Worm (Caenorhabditis elegans) whole organism, L1 larva: Measurements from ENCODE around the gene F18A11.2.

Source experiments
- C04F5.9 ChIP-seq: sonication (generic microtip); optimal IDR thresholded peaks from 2 replicates; lab custom pipeline; 2016; ENCODE audit warnings: missing genetic modification characterization, missing compliant biosample characterization
- C16A3.4 ChIP-seq: fragments of 150-350 bp; optimal IDR thresholded peaks from 2 replicates; lab custom pipeline; 2014; ENCODE audit warnings: missing biosample characterization, missing genetic modification characterization
- F16B12.6 ChIP-seq: fragments of 150-350 bp; optimal IDR thresholded peaks from 2 replicates; lab custom pipeline; 2014; ENCODE audit warnings: missing biosample characterization, missing genetic modification characterization
- Y116A8C.19 ChIP-seq: sonication (generic microtip); optimal IDR thresholded peaks from 2 replicates; lab custom pipeline; 2016; ENCODE audit warnings: missing compliant biosample characterization, missing genetic modification characterization, borderline replicate concordance
- aha-1 ChIP-seq: fragments of 150-350 bp; optimal IDR thresholded peaks from 2 replicates; lab custom pipeline; 2014; ENCODE audit warnings: missing biosample characterization, missing genetic modification characterization
- alr-1 ChIP-seq: fragments of 200-800 bp; sonication (Bioruptor generic); optimal IDR thresholded peaks from 2 replicates; lab custom pipeline; 2018; ENCODE audit warnings: borderline replicate concordance, mild to moderate bottlenecking, missing genetic modification characterization, missing compliant biosample characterization
- ama-1 ChIP-seq: fragments of 150-350 bp; optimal IDR thresholded peaks from 2 replicates; lab custom pipeline; 2014
- ceh-63 ChIP-seq: fragments of 200-800 bp; sonication (Bioruptor generic); optimal IDR thresholded peaks from 2 replicates; lab custom pipeline; 2018; ENCODE audit warnings: mild to moderate bottlenecking, missing genetic modification characterization, missing compliant biosample characterization
- ceh-8 ChIP-seq: fragments of 200-800 bp; sonication (Bioruptor generic); optimal IDR thresholded peaks from 2 replicates; lab custom pipeline; 2018; ENCODE audit warnings: mild to moderate bottlenecking, missing genetic modification characterization, moderate library complexity, missing compliant biosample characterization
- ceh-88 ChIP-seq: fragments of 200-800 bp; sonication (Bioruptor generic); IDR thresholded peaks from 2 replicates; pipeline ENCODE4 v1.3.6; 2022; ENCODE audit warnings: missing genetic modification characterization, missing compliant biosample characterization
- egl-27 ChIP-seq, 2 experiments: fragments of 150-350 bp in 1 of 2; sonication (generic microtip); optimal IDR thresholded peaks; 3 replicates each; lab custom pipeline; 2017 to 2018; ENCODE audit warnings: missing biosample characterization in 2 of 2, missing genetic modification characterization in 2 of 2, missing genetic modification reagents in 2 of 2
- elt-2 ChIP-seq: sonication (generic microtip); optimal IDR thresholded peaks from 2 replicates; lab custom pipeline; 2016; ENCODE audit warnings: missing genetic modification characterization, mild to moderate bottlenecking, inconsistent platforms, missing compliant biosample characterization, missing genetic modification reagents
- elt-3 ChIP-seq, 6 experiments: fragments of 150-350 bp in 1 of 6; sonication (generic microtip); optimal IDR thresholded peaks; 2 replicates each; lab custom pipeline; 2017 to 2018; ENCODE audit warnings: missing biosample characterization in 6 of 6, missing genetic modification characterization in 6 of 6, inconsistent platforms in 1 of 6
- fkh-10 ChIP-seq: sonication (generic microtip); optimal IDR thresholded peaks from 2 replicates; lab custom pipeline; 2017; ENCODE audit warnings: missing biosample characterization, missing genetic modification reagents, missing genetic modification characterization
- fkh-4 ChIP-seq: sonication (generic microtip); optimal IDR thresholded peaks from 2 replicates; lab custom pipeline; 2016; ENCODE audit warnings: missing compliant biosample characterization, missing genetic modification characterization, borderline replicate concordance
- fos-1 ChIP-seq: fragments of 150-350 bp; optimal IDR thresholded peaks from 2 replicates; lab custom pipeline; 2014; ENCODE audit warnings: missing biosample characterization, missing genetic modification characterization
- grh-1 ChIP-seq: fragments of 200-800 bp; sonication (Bioruptor generic); IDR thresholded peaks from 2 replicates; pipeline ENCODE4 v1.3.6; 2022; ENCODE audit warnings: missing genetic modification reagents, missing genetic modification characterization, missing compliant biosample characterization
- hlh-17 ChIP-seq: fragments of 200-800 bp; sonication (Bioruptor generic); optimal IDR thresholded peaks from 2 replicates; lab custom pipeline; 2018; ENCODE audit warnings: missing genetic modification characterization, mild to moderate bottlenecking, missing compliant biosample characterization, moderate library complexity, borderline replicate concordance
- hlh-4 ChIP-seq: sonication (generic microtip); optimal IDR thresholded peaks from 2 replicates; lab custom pipeline; 2016; ENCODE audit warnings: mild to moderate bottlenecking, missing genetic modification characterization, missing compliant biosample characterization
- hpl-2 ChIP-seq: fragments of 150-350 bp; optimal IDR thresholded peaks from 2 replicates; lab custom pipeline; 2014; ENCODE audit warnings: missing biosample characterization, missing genetic modification reagents, missing genetic modification characterization
- irx-1 ChIP-seq: sonication (generic microtip); optimal IDR thresholded peaks from 2 replicates; lab custom pipeline; 2016; ENCODE audit warnings: missing genetic modification characterization, missing compliant biosample characterization
- isw-1 ChIP-seq: fragments of 200-800 bp; sonication (Bioruptor generic); IDR thresholded peaks from 2 replicates; pipeline ENCODE4 v1.3.6; 2022; ENCODE audit warnings: missing genetic modification characterization, missing compliant biosample characterization
- jun-1 ChIP-seq: fragments of 150-350 bp; optimal IDR thresholded peaks from 2 replicates; lab custom pipeline; 2014; ENCODE audit warnings: missing biosample characterization, missing genetic modification reagents, missing genetic modification characterization
- lin-14 ChIP-seq: fragments of 200-800 bp; sonication (Bioruptor generic); optimal IDR thresholded peaks from 2 replicates; lab custom pipeline; 2018; ENCODE audit warnings: mild to moderate bottlenecking, missing genetic modification characterization, moderate library complexity, missing compliant biosample characterization
- lin-15B ChIP-seq: fragments of 150-350 bp; sonication (generic microtip); optimal IDR thresholded peaks from 3 replicates; lab custom pipeline; 2014; ENCODE audit warnings: missing biosample characterization, missing genetic modification characterization
- lin-35 ChIP-seq, 2 experiments: fragments of 150-350 bp; optimal IDR thresholded peaks; 2 replicates each; lab custom pipeline; 2014; ENCODE audit warnings: missing biosample characterization in 2 of 2, missing genetic modification characterization in 2 of 2, missing genetic modification reagents in 2 of 2
- lin-39 ChIP-seq: fragments of 150-350 bp; optimal IDR thresholded peaks from 2 replicates; lab custom pipeline; 2014; ENCODE audit warnings: missing biosample characterization, missing genetic modification reagents, missing genetic modification characterization
- lsy-2 ChIP-seq, 2 experiments: fragments of 150-350 bp; optimal IDR thresholded peaks; 2 replicates each; lab custom pipeline; 2014; ENCODE audit warnings: missing biosample characterization in 2 of 2, missing genetic modification characterization in 2 of 2
- mdl-1 ChIP-seq, 2 experiments: fragments of 150-350 bp; optimal IDR thresholded peaks; 2 replicates each; lab custom pipeline; 2014 to 2017; ENCODE audit warnings: missing biosample characterization in 2 of 2, missing genetic modification characterization in 2 of 2, inconsistent platforms in 1 of 2
- mep-1 ChIP-seq: fragments of 150-350 bp; optimal IDR thresholded peaks from 2 replicates; lab custom pipeline; 2014; ENCODE audit warnings: missing biosample characterization, missing genetic modification characterization
- nhr-12 ChIP-seq: sonication (generic microtip); optimal IDR thresholded peaks from 2 replicates; lab custom pipeline; 2017; ENCODE audit warnings: missing biosample characterization, missing genetic modification characterization
- nhr-19 ChIP-seq: fragments of 200-800 bp; sonication (Bioruptor generic); conservative IDR thresholded peaks from 2 replicates; pipeline ENCODE4 v1.3.6; 2022; ENCODE audit warnings: missing genetic modification characterization, missing compliant biosample characterization
- nhr-28 ChIP-seq: fragments of 150-350 bp; optimal IDR thresholded peaks from 2 replicates; lab custom pipeline; 2014; ENCODE audit warnings: missing biosample characterization, missing genetic modification characterization
- nhr-76 ChIP-seq: sonication (generic microtip); optimal IDR thresholded peaks from 2 replicates; lab custom pipeline; 2017; ENCODE audit warnings: missing biosample characterization, missing genetic modification characterization
- nhr-77 ChIP-seq: fragments of 150-350 bp; optimal IDR thresholded peaks from 2 replicates; lab custom pipeline; 2014; ENCODE audit warnings: missing biosample characterization, missing genetic modification characterization
- nhr-84 ChIP-seq: sonication (generic microtip); optimal IDR thresholded peaks from 2 replicates; lab custom pipeline; 2017; ENCODE audit warnings: missing biosample characterization, missing genetic modification characterization
- nhr-90 ChIP-seq: sonication (generic microtip); optimal IDR thresholded peaks from 2 replicates; lab custom pipeline; 2016; ENCODE audit warnings: mild to moderate bottlenecking, missing genetic modification characterization, missing compliant biosample characterization; ENCODE audit not compliant: poor library complexity
- pag-3 ChIP-seq: sonication (generic microtip); optimal IDR thresholded peaks from 2 replicates; lab custom pipeline; 2017; ENCODE audit warnings: missing genetic modification characterization, mild to moderate bottlenecking, missing compliant biosample characterization, antibody characterized with exemption, borderline replicate concordance; ENCODE audit not compliant: insufficient read depth
- pax-3 ChIP-seq: fragments of 200-800 bp; sonication (Bioruptor generic); optimal IDR thresholded peaks from 2 replicates; lab custom pipeline; 2018; ENCODE audit warnings: mild to moderate bottlenecking, missing genetic modification characterization, moderate library complexity, missing compliant biosample characterization
- pqm-1 ChIP-seq: sonication (generic microtip); optimal IDR thresholded peaks from 3 replicates; lab custom pipeline; 2017; ENCODE audit warnings: missing biosample characterization, missing genetic modification characterization
- rnt-1 ChIP-seq: sonication (generic microtip); optimal IDR thresholded peaks from 2 replicates; lab custom pipeline; 2016; ENCODE audit warnings: mild to moderate bottlenecking, missing genetic modification characterization, moderate library complexity, missing compliant biosample characterization
- skn-1 ChIP-seq: fragments of 150-350 bp; optimal IDR thresholded peaks from 2 replicates; lab custom pipeline; 2014; ENCODE audit warnings: missing biosample characterization, missing genetic modification characterization
- snu-23 ChIP-seq: sonication (generic microtip); optimal IDR thresholded peaks from 2 replicates; lab custom pipeline; 2016; ENCODE audit warnings: missing genetic modification characterization, missing compliant biosample characterization
- sox-4 ChIP-seq: sonication (generic microtip); optimal IDR thresholded peaks from 2 replicates; lab custom pipeline; 2016; ENCODE audit warnings: missing genetic modification characterization, missing compliant biosample characterization
- sptf-1 ChIP-seq: fragments of 150-350 bp; optimal IDR thresholded peaks from 2 replicates; lab custom pipeline; 2014; ENCODE audit warnings: missing biosample characterization, missing genetic modification characterization
- sup-37 ChIP-seq: fragments of 200-800 bp; sonication (Bioruptor generic); optimal IDR thresholded peaks from 2 replicates; lab custom pipeline; 2018; ENCODE audit warnings: mild to moderate bottlenecking, missing genetic modification characterization, missing compliant biosample characterization
- tbx-2 ChIP-seq: sonication (generic microtip); optimal IDR thresholded peaks from 2 replicates; lab custom pipeline; 2016; ENCODE audit warnings: missing genetic modification characterization, missing compliant biosample characterization
- tlp-1 ChIP-seq: fragments of 150-350 bp; optimal IDR thresholded peaks from 2 replicates; lab custom pipeline; 2014; ENCODE audit warnings: missing biosample characterization, missing genetic modification characterization
- unc-30 ChIP-seq: sonication (generic microtip); optimal IDR thresholded peaks from 2 replicates; lab custom pipeline; 2017; ENCODE audit warnings: missing biosample characterization, missing genetic modification characterization
- unc-86 ChIP-seq: sonication (generic microtip); optimal IDR thresholded peaks from 2 replicates; lab custom pipeline; 2016; ENCODE audit warnings: missing genetic modification characterization, missing compliant biosample characterization
- vab-15 ChIP-seq: sonication (generic microtip); optimal IDR thresholded peaks from 2 replicates; lab custom pipeline; 2017; ENCODE audit warnings: missing genotype, mild to moderate bottlenecking, missing genetic modification characterization, missing compliant biosample characterization
- xbp-1 ChIP-seq: sonication (generic microtip); optimal IDR thresholded peaks from 2 replicates; lab custom pipeline; 2016; ENCODE audit warnings: missing genetic modification characterization, missing compliant biosample characterization
- zag-1 ChIP-seq: fragments of 150-350 bp; optimal IDR thresholded peaks from 2 replicates; lab custom pipeline; 2014; ENCODE audit warnings: missing biosample characterization, missing genetic modification characterization
- ztf-4 ChIP-seq: fragments of 150-350 bp; optimal IDR thresholded peaks from 2 replicates; lab custom pipeline; 2014; ENCODE audit warnings: missing biosample characterization, missing genetic modification characterization

F18A11.2 gene

DNA sequence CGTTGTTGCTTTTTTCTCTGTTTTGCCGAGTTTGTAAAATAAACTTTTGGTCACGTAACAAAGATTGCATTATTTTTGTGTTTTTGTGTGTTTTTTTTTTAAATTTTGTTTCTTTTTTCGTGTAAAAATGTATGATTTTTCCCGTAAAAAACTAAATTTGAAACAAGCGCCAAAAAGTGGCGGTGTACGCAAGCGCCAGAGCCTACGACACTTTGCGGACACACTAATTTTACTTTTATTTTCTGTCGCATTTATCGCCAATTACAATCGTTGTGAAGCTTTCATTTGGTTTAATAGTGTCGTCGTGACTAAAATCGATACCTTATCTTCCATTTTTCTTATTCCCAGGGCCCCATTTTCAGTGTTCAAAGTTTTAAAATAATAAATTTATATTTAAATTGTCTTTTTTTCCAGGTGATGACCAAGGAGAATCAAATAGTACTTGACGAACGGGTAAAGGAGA, 52.3 kb downstream of the F18A11.2 start, which contains the start of the genes Y81G3A.1 and gcn-2 (continued):
- peak; percentile 38 for TF ChIP-seq lin-15B
- TF ChIP-seq pax-3 (tag; lab: Kevin White, UChicago) = no peak
- no peak for TF ChIP-seq nhr-28 (tag; lab: Kevin White, UChicago)
- no peak for TF ChIP-seq fos-1 (tag; lab: Kevin White, UChicago)
- no peak for TF ChIP-seq fkh-10 (GFP tag; lab: Kevin White, UChicago)
- no peak for TF ChIP-seq nhr-12 (tag; lab: Kevin White, UChicago)
- TF ChIP-seq ceh-88 (GFP tag; lab: Robert Waterston, UW) = no peak
- peak; percentile 47 for TF ChIP-seq C16A3.4 (tag; lab: Kevin White, UChicago)
- TF ChIP-seq rnt-1 (tag; lab: Kevin White, UChicago) = peak; percentile 74
- TF ChIP-seq xbp-1 (tag; lab: Kevin White, UChicago) = peak; percentile 60
- TF ChIP-seq snu-23 (GFP tag; lab: Kevin White, UChicago) = peak; percentile 66
- TF ChIP-seq nhr-76 (tag; lab: Kevin White, UChicago) = no peak
- peak; percentile 9 for TF ChIP-seq lin-39 (tag; lab: Kevin White, UChicago)
- TF ChIP-seq fkh-4 (tag; lab: Kevin White, UChicago) = no peak
- TF ChIP-seq hpl-2 = no peak
- no peak for TF ChIP-seq aha-1 (tag; lab: Kevin White, UChicago)
- no peak for TF ChIP-seq ztf-4
- TF ChIP-seq alr-1 (tag; lab: Kevin White, UChicago) = no peak
- TF ChIP-seq ama-1 = no peak
- peak; percentile 45 for TF ChIP-seq isw-1 (GFP tag; lab: Robert Waterston, UW)
- no peak for TF ChIP-seq sox-4 (tag; lab: Kevin White, UChicago)
- TF ChIP-seq sptf-1 = no peak
- TF ChIP-seq pag-3 = no peak
- TF ChIP-seq unc-86 (tag; lab: Kevin White, UChicago) = peak; percentile 11
- no peak for TF ChIP-seq nhr-77
- TF ChIP-seq lin-14 (GFP tag; lab: Kevin White, UChicago) = no peak
- TF ChIP-seq Y116A8C.19 (tag; lab: Kevin White, UChicago) = no peak
- no peak for TF ChIP-seq elt-3 (tag; optimal IDR thresholded peaks at IDR 0.05; lab: Kevin White, UChicago)
- no peak for TF ChIP-seq skn-1 (tag; lab: Kevin White, UChicago)
- no peak for TF ChIP-seq tlp-1 (tag; lab: Kevin White, UChicago)
- TF ChIP-seq nhr-90 (tag; lab: Kevin White, UChicago) = peak; percentile 56
- TF ChIP-seq egl-27 (tag; optimal IDR thresholded peaks at IDR 0.05; lab: Kevin White, UChicago) = no peak
- TF ChIP-seq F16B12.6 (tag; lab: Kevin White, UChicago) = peak; percentile 97
- no peak for TF ChIP-seq grh-1 (GFP tag; lab: Robert Waterston, UW)
- TF ChIP-seq zag-1 = no peak
- TF ChIP-seq mep-1 (tag; lab: Kevin White, UChicago) = no peak
- TF ChIP-seq nhr-19 (GFP tag; lab: Robert Waterston, UW) = peak; percentile 69
- TF ChIP-seq jun-1 = no peak
- no peak for TF ChIP-seq pqm-1 (tag; lab: Kevin White, UChicago)
- TF ChIP-seq nhr-84 = no peak
- no peak for TF ChIP-seq hlh-17 (GFP tag; lab: Kevin White, UChicago)
- peak; percentile 22 for TF ChIP-seq C04F5.9 (tag; lab: Kevin White, UChicago)
- TF ChIP-seq hlh-4 (tag; lab: Kevin White, UChicago) = no peak
- TF ChIP-seq ceh-8 = no peak
- peak; percentile 64 to 76 for TF ChIP-seq lsy-2 (tag; optimal IDR thresholded peaks at IDR 0.05; lab: Kevin White, UChicago)
- TF ChIP-seq tbx-2 (tag; lab: Kevin White, UChicago) = peak; percentile 68
- TF ChIP-seq irx-1 (tag; lab: Kevin White, UChicago) = peak; percentile 52
- TF ChIP-seq elt-2 (tag; lab: Kevin White, UChicago) = no peak
- TF ChIP-seq lin-35 (GFP tag; optimal IDR thresholded peaks at IDR 0.05; lab: Kevin White, UChicago) = peak; percentile 97 to 98
- TF ChIP-seq unc-30 (tag; lab: Kevin White, UChicago) = no peak
- TF ChIP-seq sup-37 = no peak
- TF ChIP-seq vab-15 = no peak
- no peak for TF ChIP-seq ceh-63 (GFP tag; lab: Kevin White, UChicago)
- TF ChIP-seq mdl-1 (tag; optimal IDR thresholded peaks at IDR 0.05; lab: Kevin White, UChicago) = no peak
